Fruit fly (Drosophila melanogaster) whole organism, prepupa: ENCODE measurements around the gene CG31538.

Experiments used
- Blimp-1 ChIP-seq: fragments of 200-800 bp; sonication (Bioruptor generic); optimal IDR thresholded peaks from 3 replicates; lab custom pipeline; 2017; ENCODE audit warnings: missing biosample characterization, missing genetic modification characterization, mild to moderate bottlenecking, moderate library complexity, missing genetic modification reagents
- CG10631 ChIP-seq: fragments of 200-800 bp; sonication (Bioruptor generic); optimal IDR thresholded peaks from 2 replicates; lab custom pipeline; 2016; ENCODE audit warnings: missing biosample characterization, missing genetic modification characterization
- CG10669 ChIP-seq: fragments of 200-800 bp; sonication (Bioruptor generic); optimal IDR thresholded peaks from 3 replicates; lab custom pipeline; 2018; ENCODE audit warnings: missing biosample characterization, mild to moderate bottlenecking, missing genetic modification characterization, moderate library complexity
- CG11294 ChIP-seq: fragments of 200-800 bp; sonication (Bioruptor generic); IDR thresholded peaks from 2 replicates; pipeline ENCODE4 v1.3.6; 2022; ENCODE audit warnings: missing biosample characterization, missing genetic modification characterization
- CG11762 ChIP-seq: fragments of 200-800 bp; sonication (Bioruptor generic); optimal IDR thresholded peaks from 3 replicates; lab custom pipeline; 2016; ENCODE audit warnings: missing biosample characterization, missing genetic modification characterization; ENCODE audit not compliant: insufficient read depth
- CG11902 ChIP-seq: fragments of 200-800 bp; sonication (Bioruptor generic); optimal IDR thresholded peaks from 3 replicates; lab custom pipeline; 2016; ENCODE audit warnings: missing biosample characterization, missing genetic modification characterization
- CG15336 ChIP-seq: fragments of 200-800 bp; sonication (Bioruptor generic); IDR thresholded peaks from 2 replicates; pipeline ENCODE4 v1.3.6; 2022; ENCODE audit warnings: missing biosample characterization, missing genetic modification characterization
- CG1621 ChIP-seq: fragments of 200-800 bp; sonication (Bioruptor generic); optimal IDR thresholded peaks from 3 replicates; lab custom pipeline; 2018; ENCODE audit warnings: missing biosample characterization, mild to moderate bottlenecking, missing genetic modification characterization
- CG16779 ChIP-seq: fragments of 200-800 bp; sonication (Bioruptor generic); optimal IDR thresholded peaks from 3 replicates; lab custom pipeline; 2017; ENCODE audit warnings: missing biosample characterization, mild to moderate bottlenecking, missing genetic modification characterization
- CG31627 ChIP-seq: fragments of 200-800 bp; sonication (Bioruptor generic); optimal IDR thresholded peaks from 3 replicates; lab custom pipeline; 2016; ENCODE audit warnings: missing biosample characterization, missing genetic modification characterization
- CG34406 ChIP-seq: fragments of 200-800 bp; sonication (Bioruptor generic); optimal IDR thresholded peaks from 3 replicates; lab custom pipeline; 2016; ENCODE audit warnings: missing biosample characterization, missing genetic modification characterization
- CG3919 ChIP-seq: fragments of 200-800 bp; sonication (Bioruptor generic); optimal IDR thresholded peaks from 3 replicates; lab custom pipeline; 2016; ENCODE audit warnings: missing biosample characterization, missing genetic modification characterization
- CG4318 ChIP-seq: fragments of 200-800 bp; sonication (Bioruptor generic); optimal IDR thresholded peaks from 3 replicates; lab custom pipeline; 2017; ENCODE audit warnings: missing biosample characterization, mild to moderate bottlenecking, missing genetic modification characterization
- CG6163 ChIP-seq: fragments of 200-800 bp; sonication (Bioruptor generic); IDR thresholded peaks from 3 replicates; pipeline ENCODE4 v1.3.6; 2022; ENCODE audit warnings: missing biosample characterization, missing genetic modification characterization
- CG6276 ChIP-seq: fragments of 200-800 bp; sonication (Bioruptor generic); optimal IDR thresholded peaks from 2 replicates; lab custom pipeline; 2017; ENCODE audit warnings: missing biosample characterization, mild to moderate bottlenecking, missing genetic modification characterization
- CG6808 ChIP-seq: fragments of 200-800 bp; sonication (Bioruptor generic); optimal IDR thresholded peaks from 3 replicates; lab custom pipeline; 2017; ENCODE audit warnings: missing biosample characterization, missing genetic modification characterization, mild to moderate bottlenecking, moderate library complexity, missing genetic modification reagents
- CG6854 ChIP-seq: fragments of 200-800 bp; sonication (Bioruptor generic); optimal IDR thresholded peaks from 2 replicates; lab custom pipeline; 2017; ENCODE audit warnings: missing biosample characterization, mild to moderate bottlenecking, missing genetic modification characterization
- CG8119 ChIP-seq: fragments of 200-800 bp; sonication (Bioruptor generic); IDR thresholded peaks from 3 replicates; pipeline ENCODE4 v1.3.6; 2022; ENCODE audit warnings: missing biosample characterization, missing genetic modification characterization
- CG8632 ChIP-seq: fragments of 200-800 bp; sonication (Bioruptor generic); optimal IDR thresholded peaks from 3 replicates; lab custom pipeline; 2016; ENCODE audit warnings: missing biosample characterization, missing genetic modification characterization
- CG9139 ChIP-seq: fragments of 200-800 bp; sonication (Bioruptor generic); optimal IDR thresholded peaks from 3 replicates; lab custom pipeline; 2017; ENCODE audit warnings: missing biosample characterization, mild to moderate bottlenecking, missing genetic modification characterization
- Eip75B ChIP-seq: fragments of 200-800 bp; sonication (Bioruptor generic); optimal IDR thresholded peaks from 3 replicates; lab custom pipeline; 2016; ENCODE audit warnings: missing biosample characterization, missing genetic modification characterization
- Eip93F ChIP-seq: fragments of 200-800 bp; sonication (Bioruptor generic); optimal IDR thresholded peaks from 2 replicates; lab custom pipeline; 2016; ENCODE audit warnings: missing biosample characterization, mild to moderate bottlenecking, missing genetic modification characterization
- Ets21C ChIP-seq: fragments of 200-800 bp; sonication (Bioruptor generic); optimal IDR thresholded peaks from 3 replicates; lab custom pipeline; 2016; ENCODE audit warnings: missing biosample characterization, missing genetic modification characterization
- Ets96B ChIP-seq: fragments of 200-800 bp; optimal IDR thresholded peaks from 2 replicates; lab custom pipeline; 2019; ENCODE audit warnings: missing biosample characterization, mild to moderate bottlenecking, missing genetic modification characterization, moderate library complexity
- Gug ChIP-seq: fragments of 200-800 bp; sonication (Bioruptor generic); IDR thresholded peaks from 2 replicates; pipeline ENCODE4 v1.3.6; 2022; ENCODE audit warnings: missing biosample characterization, missing genetic modification characterization
- Hr38 ChIP-seq: sonication (Bioruptor generic); optimal IDR thresholded peaks from 2 replicates; lab custom pipeline; 2016; ENCODE audit warnings: missing biosample characterization, missing genetic modification characterization
- Hr39 ChIP-seq: fragments of 200-800 bp; sonication (Bioruptor generic); optimal IDR thresholded peaks from 2 replicates; lab custom pipeline; 2016; ENCODE audit warnings: missing biosample characterization, missing genetic modification characterization
- Hr4 ChIP-seq: fragments of 200-800 bp; sonication (Bioruptor generic); optimal IDR thresholded peaks from 3 replicates; lab custom pipeline; 2016; ENCODE audit warnings: missing biosample characterization, missing genetic modification characterization
- Met ChIP-seq: fragments of 200-800 bp; sonication (Bioruptor generic); optimal IDR thresholded peaks from 3 replicates; lab custom pipeline; 2016; ENCODE audit warnings: missing biosample characterization, missing genetic modification characterization
- OdsH ChIP-seq: fragments of 200-800 bp; sonication (Bioruptor generic); optimal IDR thresholded peaks from 3 replicates; lab custom pipeline; 2016; ENCODE audit warnings: missing biosample characterization, missing genetic modification characterization
- Smox ChIP-seq: fragments of 200-800 bp; sonication (Bioruptor generic); optimal IDR thresholded peaks from 3 replicates; lab custom pipeline; 2016; ENCODE audit warnings: missing biosample characterization, missing genetic modification characterization
- Sox14 ChIP-seq: fragments of 200-800 bp; sonication (Bioruptor generic); optimal IDR thresholded peaks from 3 replicates; lab custom pipeline; 2016; ENCODE audit warnings: missing biosample characterization, missing genetic modification characterization
- Sox15 ChIP-seq: fragments of 200-800 bp; sonication (Bioruptor generic); optimal IDR thresholded peaks from 3 replicates; lab custom pipeline; 2016; ENCODE audit warnings: missing biosample characterization, missing genetic modification characterization
- achi ChIP-seq: fragments of 200-800 bp; sonication (Bioruptor generic); optimal IDR thresholded peaks from 3 replicates; lab custom pipeline; 2016; ENCODE audit warnings: missing biosample characterization, missing genetic modification characterization
- acj6 ChIP-seq: fragments of 200-800 bp; sonication (Bioruptor generic); optimal IDR thresholded peaks from 3 replicates; lab custom pipeline; 2016; ENCODE audit warnings: missing biosample characterization, missing genetic modification characterization
- cyc ChIP-seq: fragments of 200-800 bp; sonication (Bioruptor generic); optimal IDR thresholded peaks from 3 replicates; lab custom pipeline; 2016; ENCODE audit warnings: missing biosample characterization, missing genetic modification characterization
- dac ChIP-seq: fragments of 200-800 bp; sonication (Bioruptor generic); optimal IDR thresholded peaks from 2 replicates; lab custom pipeline; 2017; ENCODE audit warnings: missing biosample characterization, mild to moderate bottlenecking, missing genetic modification characterization
- dsx ChIP-seq: fragments of 200-800 bp; optimal IDR thresholded peaks from 3 replicates; lab custom pipeline; 2019; ENCODE audit warnings: missing biosample characterization, mild to moderate bottlenecking, missing genetic modification characterization, moderate library complexity; ENCODE audit not compliant: poor library complexity, severe bottlenecking
- eg ChIP-seq: fragments of 200-800 bp; sonication (Bioruptor generic); IDR thresholded peaks from 3 replicates; pipeline ENCODE4 v1.3.6; 2022; ENCODE audit warnings: missing biosample characterization, missing genetic modification characterization
- esn ChIP-seq: fragments of 200-800 bp; sonication (Bioruptor generic); optimal IDR thresholded peaks from 2 replicates; lab custom pipeline; 2016; ENCODE audit warnings: missing biosample characterization, mild to moderate bottlenecking, missing genetic modification characterization, moderate library complexity
- fd59A ChIP-seq: fragments of 200-800 bp; sonication (Bioruptor generic); optimal IDR thresholded peaks from 2 replicates; lab custom pipeline; 2017; ENCODE audit warnings: missing biosample characterization, mild to moderate bottlenecking, missing genetic modification characterization, missing genetic modification reagents
- fkh ChIP-seq: fragments of 200-800 bp; sonication (Bioruptor generic); optimal IDR thresholded peaks from 3 replicates; lab custom pipeline; 2017; ENCODE audit warnings: missing biosample characterization, mild to moderate bottlenecking, missing genetic modification characterization, moderate library complexity
- lz ChIP-seq: fragments of 200-800 bp; sonication (Bioruptor generic); optimal IDR thresholded peaks from 3 replicates; lab custom pipeline; 2016; ENCODE audit warnings: missing biosample characterization, missing genetic modification characterization
- net ChIP-seq: fragments of 200-800 bp; sonication (Bioruptor generic); optimal IDR thresholded peaks from 3 replicates; lab custom pipeline; 2016; ENCODE audit warnings: missing biosample characterization, missing genetic modification characterization
- pdm3 ChIP-seq: fragments of 200-800 bp; sonication (Bioruptor generic); optimal IDR thresholded peaks from 3 replicates; lab custom pipeline; 2016; ENCODE audit warnings: missing biosample characterization, missing genetic modification characterization
- salr ChIP-seq, 2 experiments: fragments of 200-800 bp; sonication (Bioruptor generic); optimal IDR thresholded peaks; 3 replicates each; lab custom pipeline; 2016 to 2018; ENCODE audit warnings: missing biosample characterization in 2 of 2, missing genetic modification characterization in 2 of 2, mild to moderate bottlenecking in 1 of 2
- spab ChIP-seq: fragments of 200-800 bp; sonication (Bioruptor generic); optimal IDR thresholded peaks from 2 replicates; lab custom pipeline; 2017; ENCODE audit warnings: missing biosample characterization, mild to moderate bottlenecking, missing genetic modification characterization, missing genetic modification reagents
- ss ChIP-seq, 2 experiments: fragments of 200-800 bp; sonication (Bioruptor generic); optimal IDR thresholded peaks; 2 replicates in 1 of 2; 3 replicates in 1 of 2; lab custom pipeline; 2017 to 2018; ENCODE audit warnings: mild to moderate bottlenecking in 2 of 2, missing biosample characterization in 2 of 2, missing genetic modification characterization in 2 of 2, moderate library complexity in 1 of 2
- svp ChIP-seq: fragments of 200-800 bp; sonication (Bioruptor generic); peaks from one replicate; lab custom pipeline; 2016; ENCODE audit warnings: missing biosample characterization, missing genetic modification characterization
- topi ChIP-seq: fragments of 200-800 bp; sonication (Bioruptor generic); optimal IDR thresholded peaks from 3 replicates; lab custom pipeline; 2016; ENCODE audit warnings: missing biosample characterization, missing genetic modification characterization
- vri ChIP-seq: fragments of 200-800 bp; sonication (Bioruptor generic); optimal IDR thresholded peaks from 3 replicates; lab custom pipeline; 2016; ENCODE audit warnings: missing biosample characterization, mild to moderate bottlenecking, missing genetic modification characterization

The CG31538 gene

DNA sequence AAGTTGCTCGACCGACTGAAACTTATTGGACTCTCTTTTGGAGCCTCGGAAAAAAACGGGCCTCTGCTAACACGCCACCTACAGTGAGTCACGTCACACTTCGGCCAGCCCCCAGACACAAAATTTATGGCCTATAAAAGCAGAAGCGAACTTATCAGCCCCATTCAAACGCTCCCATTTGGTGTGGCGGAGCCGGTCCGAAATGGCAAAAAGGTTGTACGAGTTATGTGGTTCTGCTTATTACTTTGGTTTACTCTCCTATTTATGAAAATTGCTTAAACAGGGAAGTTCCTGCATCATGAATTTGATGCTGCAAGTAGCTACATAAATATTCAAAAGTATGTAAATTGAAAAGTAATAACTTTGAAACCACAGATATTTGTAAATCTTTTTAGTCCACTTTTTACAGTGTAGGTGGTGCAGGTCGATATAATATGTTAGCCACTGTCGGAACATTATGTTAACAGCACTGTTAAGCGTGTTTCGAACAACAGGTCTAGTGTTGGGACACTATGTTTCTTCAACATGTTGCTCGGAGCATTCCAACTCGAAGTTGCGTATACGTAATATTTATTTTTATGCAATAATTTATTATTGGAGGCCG is 5.8 kb upstream of the CG31538 start:
- TF ChIP-seq CG8632, result peak; percentile 78
- TF ChIP-seq OdsH (GFP tag; lab: Kevin White, UChicago), result peak; percentile 92
- peak; percentile 89 for TF ChIP-seq CG10631 (GFP tag; lab: Kevin White, UChicago)
- peak; percentile 89 for TF ChIP-seq CG31627 (GFP tag; lab: Kevin White, UChicago)
- peak; percentile 89 for TF ChIP-seq acj6 (GFP tag; lab: Kevin White, UChicago)
- TF ChIP-seq fd59A (GFP tag; lab: Kevin White, UChicago), result peak; percentile 77
- peak; percentile 93 for TF ChIP-seq dac (GFP tag; lab: Kevin White, UChicago)
- TF ChIP-seq salr (GFP tag; optimal IDR thresholded peaks at IDR 0.05; lab: Kevin White, UChicago), result peak; percentile 66 to 91
- TF ChIP-seq achi (GFP tag; lab: Kevin White, UChicago), result peak; percentile 88
- TF ChIP-seq CG11294 (GFP tag; lab: Robert Waterston, UW), result peak; percentile 76
- peak; percentile 96 for TF ChIP-seq Hr4 (GFP tag; lab: Kevin White, UChicago)
- TF ChIP-seq CG34406 (GFP tag; lab: Kevin White, UChicago), result peak; percentile 86
- peak; percentile 89 for TF ChIP-seq CG3919
- peak; percentile 66 for TF ChIP-seq fkh (GFP tag; lab: Kevin White, UChicago)
- peak; percentile 70 for TF ChIP-seq CG11902 (GFP tag; lab: Kevin White, UChicago)
- TF ChIP-seq eg (GFP tag; lab: Robert Waterston, UW), result peak; percentile 83
- peak; percentile 71 to 81 for TF ChIP-seq ss (GFP tag; optimal IDR thresholded peaks at IDR 0.05; lab: Kevin White, UChicago)
- TF ChIP-seq CG11762 (GFP tag; lab: Kevin White, UChicago), result peak; percentile 75
- TF ChIP-seq Smox (GFP tag; lab: Kevin White, UChicago), result peak; percentile 87
- peak; percentile 65 for TF ChIP-seq Eip93F
- peak; percentile 91 for TF ChIP-seq CG8119 (GFP tag; lab: Robert Waterston, UW)
- no peak for TF ChIP-seq Hr38 (GFP tag; lab: Kevin White, UChicago)
- TF ChIP-seq CG15336 (GFP tag; lab: Robert Waterston, UW), result peak; percentile 85
- peak; percentile 81 for TF ChIP-seq spab (GFP tag; lab: Kevin White, UChicago)
- TF ChIP-seq Gug (GFP tag; lab: Robert Waterston, UW), result peak; percentile 80
- peak; percentile 90 for TF ChIP-seq topi (GFP tag; lab: Kevin White, UChicago)
- peak; percentile 69 for TF ChIP-seq CG1621 (tag; lab: Kevin White, UChicago)
- TF ChIP-seq Met (GFP tag; lab: Kevin White, UChicago), result peak; percentile 90
- peak; percentile 76 for TF ChIP-seq Ets96B (tag; lab: Kevin White, UChicago)
- TF ChIP-seq CG4318 (GFP tag; lab: Kevin White, UChicago), result peak; percentile 92
- TF ChIP-seq Ets21C (GFP tag; lab: Kevin White, UChicago), result peak; percentile 86
- peak; percentile 82 for TF ChIP-seq CG6163 (GFP tag; lab: Robert Waterston, UW)
- peak; percentile 80 for TF ChIP-seq CG16779 (tag; lab: Kevin White, UChicago)
- TF ChIP-seq Sox14 (GFP tag; lab: Kevin White, UChicago), result peak; percentile 91
- peak; percentile 88 for TF ChIP-seq cyc (GFP tag; lab: Kevin White, UChicago)
- peak; percentile 72 for TF ChIP-seq CG6854 (GFP tag; lab: Kevin White, UChicago)
- peak; percentile 89 for TF ChIP-seq lz
- TF ChIP-seq pdm3, result peak; percentile 92
- TF ChIP-seq CG6808, result peak; percentile 82
- peak; percentile 68 for TF ChIP-seq dsx (GFP tag; lab: Kevin White, UChicago)
- peak; percentile 59 for TF ChIP-seq Blimp-1
- TF ChIP-seq Sox15 (GFP tag; lab: Kevin White, UChicago), result peak; percentile 74
- TF ChIP-seq net, result peak; percentile 94
- TF ChIP-seq CG10669 (GFP tag; lab: Kevin White, UChicago), result peak; percentile 79
- TF ChIP-seq Eip75B (GFP tag; lab: Kevin White, UChicago), result peak; percentile 87
- peak; percentile 58 for TF ChIP-seq CG9139 (GFP tag; lab: Kevin White, UChicago)
- TF ChIP-seq CG6276 (GFP tag; lab: Kevin White, UChicago), result peak; percentile 91
- TF ChIP-seq esn (GFP tag; lab: Kevin White, UChicago), result peak; percentile 92
- peak; percentile 95 for TF ChIP-seq svp
- TF ChIP-seq vri (GFP tag; lab: Kevin White, UChicago), result peak; percentile 85
- TF ChIP-seq Hr39 (GFP tag; lab: Kevin White, UChicago), result peak; percentile 89
